Worm (Caenorhabditis elegans) whole organism, L4 larva: ENCODE results near the gene pak-1.

Experiments
- D1046.2 ChIP-seq: fragments of 200-800 bp; sonication (Bioruptor generic); IDR thresholded peaks from 2 replicates; pipeline ENCODE4 v1.3.6; 2022; ENCODE audit warnings: missing genetic modification characterization, missing compliant biosample characterization
- ces-1 ChIP-seq: fragments of 150-350 bp; sonication (generic microtip); optimal IDR thresholded peaks from 4 replicates; lab custom pipeline; 2014; ENCODE audit warnings: missing biosample characterization, missing genetic modification reagents, missing genetic modification characterization
- egl-27 ChIP-seq: sonication (generic microtip); optimal IDR thresholded peaks from 3 replicates; lab custom pipeline; 2017; ENCODE audit warnings: missing biosample characterization, missing genetic modification reagents, missing genetic modification characterization

DNA sequence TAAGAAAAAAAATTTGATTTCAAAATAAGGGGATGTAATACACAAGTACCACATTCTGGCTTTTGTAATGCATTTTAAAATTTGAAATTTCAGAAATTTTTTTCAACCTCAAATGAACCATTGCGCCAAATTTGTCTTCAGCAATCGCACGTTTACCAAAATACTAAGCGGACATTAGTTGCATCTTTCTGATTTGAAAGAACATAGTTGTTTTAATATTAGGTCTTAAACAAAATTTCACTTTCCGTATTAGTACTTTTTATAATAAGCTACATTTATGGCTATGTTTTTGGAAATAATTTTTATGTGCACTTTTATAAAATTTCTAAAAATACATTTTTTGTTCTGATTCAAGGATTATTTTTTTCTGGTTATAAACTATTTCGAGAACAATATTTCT is 44.6 kb downstream of the pak-1 start, which contains the start of gene sups-1:
- TF ChIP-seq ces-1 (GFP tag; lab: Kevin White, UChicago), result no peak
- no peak for TF ChIP-seq D1046.2 (GFP tag; lab: Robert Waterston, UW)
- TF ChIP-seq egl-27 (tag; lab: Kevin White, UChicago), result no peak
